Worm (Caenorhabditis elegans) whole organism, mixed stage, embryonic: Measurements from ENCODE around the gene ceh-86.

Experiments used
- hlh-1 ChIP-seq: fragments of 150-350 bp; optimal IDR thresholded peaks from 2 replicates; lab custom pipeline; 2014; ENCODE audit warnings: missing biosample characterization, missing genetic modification reagents, missing genetic modification characterization
- pha-4 ChIP-seq: fragments of 150-350 bp; optimal IDR thresholded peaks from 2 replicates; lab custom pipeline; 2018; ENCODE audit warnings: missing biosample characterization, missing genetic modification reagents, missing genetic modification characterization
- unc-62 ChIP-seq: fragments of 150-350 bp; optimal IDR thresholded peaks from 2 replicates; lab custom pipeline; 2014; ENCODE audit warnings: missing biosample characterization, missing genetic modification reagents, missing genetic modification characterization

ce11 chrII:2442979-2443378 is 11.1 kb upstream of the ceh-86 start, which contains the start of gene vab-19:
- TF ChIP-seq pha-4 (tag; lab: Kevin White, UChicago) (no peak), hlh-1 (tag; lab: Kevin White, UChicago) (no peak), unc-62 (no peak)
